Worm (Caenorhabditis elegans): ENCODE results near the gene nck-1.
A peak's percentile ranks its signal among the peaks of the same experiment; 100 is the strongest.

The nck-1 gene

DNA sequence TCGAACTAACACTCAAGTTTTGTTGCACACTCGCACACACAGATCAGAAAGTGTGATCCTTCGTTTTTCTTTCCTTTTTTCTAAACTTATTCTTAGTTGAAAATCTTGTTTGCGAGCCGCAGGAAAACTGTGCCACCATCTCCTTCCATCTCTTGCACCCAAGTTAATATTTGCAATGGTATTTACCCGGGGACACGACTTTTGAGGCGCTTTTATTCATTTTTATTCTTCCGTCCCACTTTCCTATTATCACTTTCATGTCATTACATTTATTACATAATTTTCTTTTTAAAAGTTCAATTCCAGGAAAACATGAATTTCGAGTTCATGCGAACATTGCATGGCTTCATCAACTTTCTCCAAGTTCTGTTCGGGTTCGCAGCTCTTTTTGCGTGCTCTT is 38.2 kb downstream of the nck-1 start, which contains the start of gene F09F9.1:
Gene F09F9.1 (plus strand): TSS at position 301 of the 400 bp plus-strand sequence.
- TF ChIP-seq crh-2 (tag; optimal IDR thresholded peaks at IDR 0.05) (no peak), nhr-12 (tag; optimal IDR thresholded peaks at IDR 0.05) (no peak), nhr-237 (tag; optimal IDR thresholded peaks at IDR 0.05) (no peak), nhr-129 (tag; optimal IDR thresholded peaks at IDR 0.05) (no peak), lsy-2 (tag; optimal IDR thresholded peaks at IDR 0.05) (no peak), blmp-1 (tag; optimal IDR thresholded peaks at IDR 0.05; ENCODE audit: insufficient read depth) (no peak), snpc-4 (tag; optimal IDR thresholded peaks at IDR 0.05) (no peak), elt-3 (tag; optimal IDR thresholded peaks at IDR 0.05) (no peak)

DNA sequence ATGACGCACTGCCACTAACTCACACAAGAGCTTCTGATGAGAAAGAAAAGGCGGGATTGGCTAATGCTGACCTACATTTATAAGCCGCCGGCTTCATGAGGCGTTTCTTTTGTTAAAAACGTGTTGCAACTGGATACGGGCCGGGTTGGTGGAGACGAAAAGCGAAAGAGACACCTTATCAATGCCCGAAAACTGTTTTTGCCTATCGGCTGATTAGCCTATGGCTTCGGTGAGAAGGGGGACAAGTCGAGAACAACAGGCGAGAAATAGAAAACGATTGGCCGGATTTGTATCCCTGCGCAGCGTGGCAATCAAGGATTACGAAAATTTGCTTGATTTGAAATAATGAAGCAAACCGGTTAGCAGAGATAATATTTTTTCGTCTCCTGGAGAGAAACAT is 41.8 kb downstream of the nck-1 start, which contains the start of gene F09F9.2:
Gene F09F9.2 (minus strand): TSS at position 25 of the 400 bp plus-strand sequence.
- TF ChIP-seq nhr-21 (tag; optimal IDR thresholded peaks at IDR 0.05) (peak; percentile 18), nhr-11 (tag; optimal IDR thresholded peaks at IDR 0.05) (no peak)

DNA sequence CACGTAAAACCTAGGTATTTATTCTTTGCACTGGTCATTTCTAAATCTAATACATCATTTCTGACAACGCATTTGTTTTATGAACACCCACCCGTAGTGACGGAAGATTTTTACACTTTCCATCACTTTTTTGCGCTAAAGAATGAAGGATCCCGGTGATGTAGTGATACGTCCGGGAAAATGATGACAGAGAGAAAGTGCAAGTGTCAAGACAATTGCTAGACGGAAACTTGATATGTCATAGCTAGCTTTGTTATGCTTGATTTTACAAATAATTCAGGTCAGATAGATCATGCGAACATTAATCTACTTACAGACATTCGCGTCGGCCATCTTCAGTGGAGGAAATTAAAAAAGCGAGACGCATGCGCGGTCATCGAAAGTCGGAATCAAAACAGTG is 43.3 kb downstream of the nck-1 start:
- TF ChIP-seq ztf-11 (tag; optimal IDR thresholded peaks at IDR 0.05) (no peak), nhr-237 (tag; optimal IDR thresholded peaks at IDR 0.05) (no peak), nhr-21 (tag; optimal IDR thresholded peaks at IDR 0.05) (peak; percentile 35), F13H6.1 (tag; optimal IDR thresholded peaks at IDR 0.05) (peak; percentile 10), ama-1 (optimal IDR thresholded peaks at IDR 0.05) (peak; percentile 9), aly-2 (tag; optimal IDR thresholded peaks at IDR 0.05) (no peak)

DNA sequence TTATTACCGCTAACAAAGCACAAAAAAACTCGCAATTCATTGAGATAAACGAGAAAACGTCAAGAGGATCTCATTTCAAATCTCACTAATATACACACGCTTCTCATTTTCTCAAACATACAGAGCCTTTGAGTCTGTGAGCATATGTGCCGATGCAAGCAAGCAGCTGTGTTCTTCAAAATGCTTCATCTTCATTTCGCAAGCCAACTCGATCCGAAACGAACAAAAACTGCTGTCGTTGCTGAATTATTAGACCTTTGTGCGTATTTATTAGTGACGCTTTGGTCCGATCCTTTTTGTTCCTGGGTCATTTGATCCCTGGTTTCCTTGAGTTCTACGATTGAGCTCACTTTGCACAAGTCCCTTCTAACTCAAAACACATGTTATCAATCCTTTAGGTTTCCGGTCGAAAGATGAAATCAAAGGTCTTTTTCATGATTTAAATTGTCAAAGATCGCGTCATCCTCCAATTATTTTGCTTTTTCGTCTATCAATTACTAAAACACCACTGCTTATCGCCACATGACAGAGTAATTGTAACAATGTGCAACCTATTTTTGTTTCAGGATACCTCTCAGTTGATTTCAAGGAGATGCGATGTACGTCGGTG is 46.2 kb downstream of the nck-1 start, which contains the start of gene R02E4.2:
Gene R02E4.2 (plus strand): TSS at position 560 of the 610 bp plus-strand sequence.
- TF ChIP-seq lin-39 (tag; optimal IDR thresholded peaks at IDR 0.05), result no peak
- TF ChIP-seq gmeb-1 (tag; optimal IDR thresholded peaks at IDR 0.05), result no peak
- no peak for TF ChIP-seq nhr-11 (tag; optimal IDR thresholded peaks at IDR 0.05)
- TF ChIP-seq sma-3 (GFP tag; optimal IDR thresholded peaks at IDR 0.05), result no peak
- no peak for TF ChIP-seq R02D3.7 (tag; optimal IDR thresholded peaks at IDR 0.05)
- TF ChIP-seq fos-1 (tag; optimal IDR thresholded peaks at IDR 0.05), result no peak
- no peak for TF ChIP-seq nhr-77 (tag; optimal IDR thresholded peaks at IDR 0.05)
- no peak for TF ChIP-seq nhr-10 (tag; optimal IDR thresholded peaks at IDR 0.05)
- no peak for TF ChIP-seq peb-1 (tag; optimal IDR thresholded peaks at IDR 0.05)
- no peak for TF ChIP-seq dmd-4 (tag; optimal IDR thresholded peaks at IDR 0.05)

DNA sequence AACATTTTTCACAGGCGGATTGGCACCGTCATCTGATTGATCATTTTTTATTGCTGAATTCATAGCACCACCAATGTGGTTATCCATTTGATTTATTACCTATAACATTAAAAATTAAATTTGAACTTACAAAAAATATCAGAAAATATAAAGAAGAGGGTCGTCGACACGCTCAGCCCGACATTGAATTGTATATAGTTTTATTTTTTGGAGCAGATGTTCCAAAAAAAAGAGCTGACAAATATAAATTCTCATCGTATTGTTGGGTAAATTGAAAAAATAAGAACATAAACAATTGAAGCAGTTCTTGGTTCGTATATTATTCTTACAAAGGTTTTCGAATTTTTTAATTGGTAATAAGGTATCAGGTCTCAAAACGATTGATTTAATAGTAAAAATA is 48.8 kb downstream of the nck-1 start, which contains the start of gene R02E4.1:
Gene R02E4.1 (minus strand): TSS at position 101 of the 400 bp plus-strand sequence.
- TF ChIP-seq crh-2 (tag; optimal IDR thresholded peaks at IDR 0.05), result no peak
- TF ChIP-seq skn-1 (tag; optimal IDR thresholded peaks at IDR 0.05), result no peak

DNA sequence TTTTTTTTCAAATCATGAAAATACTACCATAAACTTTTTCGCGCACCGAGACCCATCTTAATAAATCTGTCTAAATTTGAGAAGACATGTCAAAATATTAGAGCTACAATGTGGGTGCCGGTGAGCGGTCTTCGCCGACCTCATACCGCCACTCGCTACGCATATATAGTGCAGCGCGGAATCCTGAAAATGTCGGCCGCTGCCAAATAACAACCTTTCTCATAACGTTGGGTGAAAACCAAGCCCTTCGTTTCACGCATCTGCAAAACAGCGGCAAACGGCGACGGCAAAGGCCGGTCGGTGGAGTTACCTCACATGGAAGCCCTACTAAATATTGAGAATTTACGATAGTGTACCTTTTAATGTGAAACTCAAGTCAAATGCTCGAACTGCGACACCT is 50.2 kb downstream of the nck-1 start:
- TF ChIP-seq ceh-16 (tag; optimal IDR thresholded peaks at IDR 0.05) (no peak), snpc-4 (tag; optimal IDR thresholded peaks at IDR 0.05) (peak; percentile 85)

DNA sequence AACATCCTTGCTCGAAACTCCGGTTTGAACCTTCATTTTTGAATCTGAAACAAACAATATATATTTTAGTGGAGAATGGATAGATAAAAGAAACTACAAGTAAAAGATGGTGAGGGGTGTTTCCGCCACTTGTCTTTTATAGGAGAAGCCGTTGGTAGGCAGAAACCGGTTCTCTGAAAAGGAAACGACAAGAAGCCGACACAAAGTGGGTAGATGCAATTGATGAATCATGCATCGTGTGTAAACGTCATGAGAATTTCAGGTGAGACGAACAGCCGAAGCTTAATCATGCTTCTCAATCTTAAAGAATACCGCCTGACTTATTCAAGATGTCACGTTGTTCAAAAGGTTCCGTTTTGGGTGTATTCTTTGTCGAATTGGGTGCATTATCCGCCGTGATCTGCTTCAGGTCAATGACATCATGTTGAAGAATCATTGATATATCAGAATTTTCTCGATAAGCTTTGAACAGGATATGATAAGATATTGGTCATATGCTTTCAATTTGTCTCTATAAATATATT is 51.1 kb downstream of the nck-1 start, which contains the start of gene R02E4.3:
Gene R02E4.3 (minus strand): TSS at position 51 of the 524 bp plus-strand sequence.
- TF ChIP-seq nhr-25 (tag; optimal IDR thresholded peaks at IDR 0.05), result peak; percentile 81
- TF ChIP-seq Y55F3AM.14 (GFP tag; optimal IDR thresholded peaks at IDR 0.05), result no peak
- no peak for TF ChIP-seq ztf-11 (tag; optimal IDR thresholded peaks at IDR 0.05)
- peak; percentile 82 for TF ChIP-seq nhr-21 (tag; optimal IDR thresholded peaks at IDR 0.05)
- TF ChIP-seq gmeb-1 (tag; optimal IDR thresholded peaks at IDR 0.05), result no peak
- TF ChIP-seq F13H6.1 (tag; optimal IDR thresholded peaks at IDR 0.05), result peak; percentile 45
- TF ChIP-seq unc-39 (tag; optimal IDR thresholded peaks at IDR 0.05), result no peak
- TF ChIP-seq blmp-1 (tag; optimal IDR thresholded peaks at IDR 0.05; ENCODE audit: insufficient read depth), result peak; percentile 5
- TF ChIP-seq nhr-23 (tag; optimal IDR thresholded peaks at IDR 0.05), result no peak
- no peak for TF ChIP-seq snpc-4 (tag; optimal IDR thresholded peaks at IDR 0.05)
